Worm (Caenorhabditis elegans) whole organism, L1 larva: Measurements from ENCODE around the gene fipr-28.
"Not testable (repeated sequence)": the region's sequence is repeated elsewhere in the genome, so short reads cannot be mapped to it uniquely, and the experiment has no call there.

Source experiments
- C04F5.9 ChIP-seq: sonication (generic microtip); optimal IDR thresholded peaks from 2 replicates; lab custom pipeline; 2016; ENCODE audit warnings: missing genetic modification characterization, missing compliant biosample characterization
- C34B4.2 ChIP-seq: sonication (generic microtip); optimal IDR thresholded peaks from 2 replicates; lab custom pipeline; 2017; ENCODE audit warnings: mild to moderate bottlenecking, missing genetic modification characterization, missing compliant biosample characterization
- F16B12.6 ChIP-seq: fragments of 150-350 bp; optimal IDR thresholded peaks from 2 replicates; lab custom pipeline; 2014; ENCODE audit warnings: missing biosample characterization, missing genetic modification characterization
- Y116A8C.19 ChIP-seq: sonication (generic microtip); optimal IDR thresholded peaks from 2 replicates; lab custom pipeline; 2016; ENCODE audit warnings: missing compliant biosample characterization, missing genetic modification characterization, borderline replicate concordance
- aha-1 ChIP-seq: fragments of 150-350 bp; optimal IDR thresholded peaks from 2 replicates; lab custom pipeline; 2014; ENCODE audit warnings: missing biosample characterization, missing genetic modification characterization
- blmp-1 ChIP-seq: fragments of 150-350 bp; optimal IDR thresholded peaks from 2 replicates; lab custom pipeline; 2014; ENCODE audit warnings: missing biosample characterization, missing genetic modification characterization
- efl-3 ChIP-seq: fragments of 200-800 bp; sonication (Bioruptor generic); optimal IDR thresholded peaks from 2 replicates; lab custom pipeline; 2018; ENCODE audit warnings: mild to moderate bottlenecking, missing genetic modification characterization, missing compliant biosample characterization
- egl-27 ChIP-seq, 2 experiments: fragments of 150-350 bp in 1 of 2; sonication (generic microtip); optimal IDR thresholded peaks; 3 replicates each; lab custom pipeline; 2017 to 2018; ENCODE audit warnings: missing biosample characterization in 2 of 2, missing genetic modification characterization in 2 of 2, missing genetic modification reagents in 2 of 2
- hpl-2 ChIP-seq: fragments of 150-350 bp; optimal IDR thresholded peaks from 2 replicates; lab custom pipeline; 2014; ENCODE audit warnings: missing biosample characterization, missing genetic modification reagents, missing genetic modification characterization
- isw-1 ChIP-seq: fragments of 200-800 bp; sonication (Bioruptor generic); IDR thresholded peaks from 2 replicates; pipeline ENCODE4 v1.3.6; 2022; ENCODE audit warnings: missing genetic modification characterization, missing compliant biosample characterization
- lin-15B ChIP-seq: fragments of 150-350 bp; sonication (generic microtip); optimal IDR thresholded peaks from 3 replicates; lab custom pipeline; 2014; ENCODE audit warnings: missing biosample characterization, missing genetic modification characterization
- mab-9 ChIP-seq: fragments of 200-800 bp; sonication (Bioruptor generic); IDR thresholded peaks from 2 replicates; pipeline ENCODE4 v1.3.6; 2022; ENCODE audit warnings: missing genetic modification reagents, missing genetic modification characterization, missing compliant biosample characterization
- mef-2 ChIP-seq: fragments of 150-350 bp; optimal IDR thresholded peaks from 2 replicates; lab custom pipeline; 2014; ENCODE audit warnings: missing biosample characterization, missing genetic modification characterization
- nhr-12 ChIP-seq: sonication (generic microtip); optimal IDR thresholded peaks from 2 replicates; lab custom pipeline; 2017; ENCODE audit warnings: missing biosample characterization, missing genetic modification characterization
- nhr-19 ChIP-seq: fragments of 200-800 bp; sonication (Bioruptor generic); conservative IDR thresholded peaks from 2 replicates; pipeline ENCODE4 v1.3.6; 2022; ENCODE audit warnings: missing genetic modification characterization, missing compliant biosample characterization
- nhr-20 ChIP-seq: sonication (generic microtip); optimal IDR thresholded peaks from 2 replicates; lab custom pipeline; 2016; ENCODE audit warnings: mild to moderate bottlenecking, missing genetic modification characterization, missing compliant biosample characterization
- nhr-237 ChIP-seq: fragments of 150-350 bp; optimal IDR thresholded peaks from 2 replicates; lab custom pipeline; 2014; ENCODE audit warnings: missing biosample characterization, missing genetic modification characterization
- nhr-28 ChIP-seq: fragments of 150-350 bp; optimal IDR thresholded peaks from 2 replicates; lab custom pipeline; 2014; ENCODE audit warnings: missing biosample characterization, missing genetic modification characterization
- nhr-47 ChIP-seq: sonication (generic microtip); optimal IDR thresholded peaks from 2 replicates; lab custom pipeline; 2016; ENCODE audit warnings: mild to moderate bottlenecking, missing genetic modification characterization, moderate library complexity, missing compliant biosample characterization
- nhr-71 ChIP-seq: sonication (generic microtip); optimal IDR thresholded peaks from 2 replicates; lab custom pipeline; 2016; ENCODE audit warnings: mild to moderate bottlenecking, missing genetic modification characterization, moderate library complexity, missing compliant biosample characterization
- nhr-77 ChIP-seq: fragments of 150-350 bp; optimal IDR thresholded peaks from 2 replicates; lab custom pipeline; 2014; ENCODE audit warnings: missing biosample characterization, missing genetic modification characterization
- nhr-85 ChIP-seq: sonication (generic microtip); peaks from one replicate; lab custom pipeline; 2016; ENCODE audit warnings: missing genetic modification characterization, inconsistent platforms, missing compliant biosample characterization
- pax-3 ChIP-seq: fragments of 200-800 bp; sonication (Bioruptor generic); optimal IDR thresholded peaks from 2 replicates; lab custom pipeline; 2018; ENCODE audit warnings: mild to moderate bottlenecking, missing genetic modification characterization, moderate library complexity, missing compliant biosample characterization
- sup-37 ChIP-seq: fragments of 200-800 bp; sonication (Bioruptor generic); optimal IDR thresholded peaks from 2 replicates; lab custom pipeline; 2018; ENCODE audit warnings: mild to moderate bottlenecking, missing genetic modification characterization, missing compliant biosample characterization
- tbx-2 ChIP-seq: sonication (generic microtip); optimal IDR thresholded peaks from 2 replicates; lab custom pipeline; 2016; ENCODE audit warnings: missing genetic modification characterization, missing compliant biosample characterization
- unc-130 ChIP-seq: fragments of 150-350 bp; optimal IDR thresholded peaks from 2 replicates; lab custom pipeline; 2017; ENCODE audit warnings: missing biosample characterization, missing genetic modification characterization, inconsistent platforms
- vab-15 ChIP-seq: sonication (generic microtip); optimal IDR thresholded peaks from 2 replicates; lab custom pipeline; 2017; ENCODE audit warnings: missing genotype, mild to moderate bottlenecking, missing genetic modification characterization, missing compliant biosample characterization
- xbp-1 ChIP-seq: sonication (generic microtip); optimal IDR thresholded peaks from 2 replicates; lab custom pipeline; 2016; ENCODE audit warnings: missing genetic modification characterization, missing compliant biosample characterization
- zip-4 ChIP-seq: fragments of 200-800 bp; sonication (Bioruptor generic); optimal IDR thresholded peaks from 2 replicates; lab custom pipeline; 2018; ENCODE audit warnings: mild to moderate bottlenecking, missing genetic modification characterization, moderate library complexity, missing compliant biosample characterization
- ztf-4 ChIP-seq: fragments of 150-350 bp; optimal IDR thresholded peaks from 2 replicates; lab custom pipeline; 2014; ENCODE audit warnings: missing biosample characterization, missing genetic modification characterization

Gene fipr-28

ce11 chrIV:16625909-16626308, 1.9 kb upstream of the fipr-28 start, which contains the start of gene fip-7:
Gene fip-7 (plus strand): TSS chrIV:16626209.
- not testable (repeated sequence) for TF ChIP-seq F16B12.6 (tag; lab: Kevin White, UChicago); egl-27 (tag; optimal IDR thresholded peaks at IDR 0.05; lab: Kevin White, UChicago); vab-15

- no peak for TF ChIP-seq unc-130 (tag; lab: Kevin White, UChicago)
- TF ChIP-seq zip-4, result no peak
These were observed 1.3 kb downstream of the fipr-28 start, which contains the start of gene Y51H4A.936 for ce11 chrIV:16629090-16629489. Gene Y51H4A.936 (plus strand): TSS chrIV:16629390.

- no peak for TF ChIP-seq nhr-85 (tag; lab: Kevin White, UChicago)
- no peak for TF ChIP-seq sup-37 (GFP tag; lab: Kevin White, UChicago)
- no peak for TF ChIP-seq aha-1 (tag; lab: Kevin White, UChicago)
These were observed 2.0 kb downstream of the fipr-28 start for ce11 chrIV:16629815-16630214.

- no peak for TF ChIP-seq nhr-71 (tag; lab: Kevin White, UChicago)
- TF ChIP-seq nhr-47, result no peak
- TF ChIP-seq tbx-2, result no peak
- no peak for TF ChIP-seq F16B12.6 (tag; lab: Kevin White, UChicago)
- TF ChIP-seq, all 84 proteins: peak for 0
These were observed 2.8 kb downstream of the fipr-28 start, which contains the start of gene fipr-27 for ce11 chrIV:16630622-16631021. Gene fipr-27 (plus strand): TSS chrIV:16630922.

- TF ChIP-seq unc-130 (tag; lab: Kevin White, UChicago) (no peak), nhr-20 (tag; lab: Kevin White, UChicago) (no peak), efl-3 (GFP tag; lab: Kevin White, UChicago) (no peak), isw-1 (GFP tag; lab: Robert Waterston, UW) (no peak), ztf-4 (no peak), sup-37 (GFP tag; lab: Kevin White, UChicago) (no peak), egl-27 (tag; optimal IDR thresholded peaks at IDR 0.05; lab: Kevin White, UChicago) (no peak), pax-3 (no peak), nhr-28 (no peak), Y116A8C.19 (tag; lab: Kevin White, UChicago) (no peak), vab-15 (no peak), hpl-2 (GFP tag; lab: Kevin White, UChicago) (no peak), mab-9 (GFP tag; lab: Robert Waterston, UW) (no peak), C34B4.2 (no peak), lin-15B (tag; lab: Kevin White, UChicago) (no peak)
These were observed 16.0 kb downstream of the fipr-28 start for ce11 chrIV:16643782-16644181.

ce11 chrIV:16645492-16646191, 17.9 kb downstream of the fipr-28 start:
- peak; percentile 60 for TF ChIP-seq zip-4
- TF ChIP-seq nhr-237 (tag; lab: Kevin White, UChicago), result no peak
- TF ChIP-seq mef-2 (tag; lab: Kevin White, UChicago), result no peak
- TF ChIP-seq nhr-12 (tag; lab: Kevin White, UChicago), result no peak
- no peak for TF ChIP-seq tbx-2
- no peak for TF ChIP-seq nhr-77 (tag; lab: Kevin White, UChicago)
- TF ChIP-seq blmp-1 (tag; lab: Kevin White, UChicago), result no peak
- TF ChIP-seq C04F5.9, result no peak
- TF ChIP-seq, all 84 proteins: peak for 1

- not testable (repeated sequence) for TF ChIP-seq mab-9 (GFP tag; lab: Robert Waterston, UW); xbp-1 (tag; lab: Kevin White, UChicago); nhr-19 (GFP tag; lab: Robert Waterston, UW)
These were observed 18.4 kb downstream of the fipr-28 start, which contains the start of gene Y51H4A.13 for ce11 chrIV:16646192-16646544. Gene Y51H4A.13 (minus strand): TSS chrIV:16646373.
